Worm (Caenorhabditis elegans) whole organism, early embryonic: ENCODE measurements around the gene R02F11.9.

Experiments used
- ama-1 ChIP-seq: fragments of 150-350 bp; optimal IDR thresholded peaks from 2 replicates; lab custom pipeline; 2014
- ceh-36 ChIP-seq: sonication (generic microtip); optimal IDR thresholded peaks from 2 replicates; lab custom pipeline; 2016; ENCODE audit warnings: missing genetic modification characterization, inconsistent platforms, missing compliant biosample characterization
- ets-7 ChIP-seq: sonication (generic microtip); optimal IDR thresholded peaks from 2 replicates; lab custom pipeline; 2016; ENCODE audit warnings: missing genotype, missing genetic modification characterization, missing compliant biosample characterization
- flt-1 ChIP-seq: fragments of 200-800 bp; sonication (Bioruptor generic); IDR thresholded peaks from 2 replicates; pipeline ENCODE4 v1.3.6; 2022; ENCODE audit warnings: missing genetic modification characterization, missing compliant biosample characterization
- hmbx-1 ChIP-seq: sonication (generic microtip); optimal IDR thresholded peaks from 2 replicates; lab custom pipeline; 2016; ENCODE audit warnings: mild to moderate bottlenecking, missing genetic modification characterization, missing compliant biosample characterization
- sea-1 ChIP-seq: fragments of 200-800 bp; sonication (Bioruptor generic); conservative IDR thresholded peaks from 2 replicates; pipeline ENCODE4 v1.3.6; 2022; ENCODE audit warnings: missing genetic modification characterization, missing compliant biosample characterization
- tbx-11 ChIP-seq: fragments of 200-800 bp; sonication (Bioruptor generic); IDR thresholded peaks from 2 replicates; pipeline ENCODE4 v1.3.6; 2022; ENCODE audit warnings: missing genetic modification characterization, missing compliant biosample characterization

DNA sequence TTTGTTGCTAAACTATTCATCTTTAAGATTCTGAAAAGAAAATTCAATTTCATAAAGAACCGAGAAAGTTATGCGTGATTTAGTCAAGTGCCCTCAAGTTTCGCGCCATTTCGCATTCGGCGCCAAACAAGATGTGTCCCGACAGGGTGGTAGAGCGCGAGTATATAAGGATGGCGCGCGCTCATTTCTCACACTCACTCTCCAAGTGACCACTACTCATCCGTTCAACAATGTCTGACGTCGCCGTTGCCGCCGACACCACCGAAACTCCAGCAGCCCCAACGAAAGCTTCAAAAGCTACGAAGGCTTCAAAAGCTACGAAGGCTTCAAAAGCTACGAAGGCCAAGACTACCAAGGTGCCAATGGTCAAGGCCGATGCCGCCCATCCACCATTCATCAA, 33.1 kb upstream of the R02F11.9 start, which contains the start of gene hil-4:
- no peak for TF ChIP-seq ama-1 (lab: Kevin White, UChicago)
- no peak for TF ChIP-seq ceh-36 (tag; lab: Kevin White, UChicago)
- TF ChIP-seq flt-1, result no peak
- TF ChIP-seq tbx-11 (GFP tag; lab: Robert Waterston, UW), result no peak
- no peak for TF ChIP-seq sea-1 (GFP tag; lab: Robert Waterston, UW)
- no peak for TF ChIP-seq hmbx-1 (tag; lab: Kevin White, UChicago)
- no peak for TF ChIP-seq ets-7 (tag; lab: Kevin White, UChicago)
